Fruit fly (Drosophila melanogaster): ENCODE data around the gene Alms1a.

Alms1a gene

DNA sequence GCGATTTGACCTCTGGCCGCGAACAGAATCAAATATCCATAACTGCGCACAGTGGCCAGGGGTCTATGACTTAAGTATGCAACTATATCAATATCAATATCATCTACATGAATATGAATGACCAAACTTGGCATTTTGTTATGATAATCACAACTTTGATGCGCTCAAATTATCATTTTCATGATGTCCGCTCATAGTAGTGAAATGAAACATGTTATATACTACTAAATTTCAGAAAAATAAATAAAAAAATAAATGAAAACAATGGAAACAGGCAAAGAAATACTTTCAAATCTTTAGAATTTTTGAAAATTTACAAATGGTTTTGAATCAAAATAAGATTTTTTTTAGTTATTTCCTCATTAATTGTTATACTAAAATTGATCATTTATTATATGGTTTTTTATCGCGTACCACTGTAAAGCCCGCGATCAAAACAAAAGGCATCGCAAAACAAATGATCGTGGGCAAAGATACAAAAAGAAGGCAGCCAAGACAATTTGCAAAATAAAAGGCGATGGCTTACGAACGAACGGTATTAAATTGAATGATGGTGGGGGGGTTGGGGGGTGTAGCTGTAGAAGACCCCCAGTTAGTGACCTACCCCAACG lies 24.9 kb upstream of the Alms1a start:
- TF ChIP-seq Myc (optimal IDR thresholded peaks at IDR 0.05) = no peak
- TF ChIP-seq OdsH (GFP tag; optimal IDR thresholded peaks at IDR 0.05) = no peak
- peak; percentile 47 for TF ChIP-seq psq (GFP tag; optimal IDR thresholded peaks at IDR 0.05)

DNA sequence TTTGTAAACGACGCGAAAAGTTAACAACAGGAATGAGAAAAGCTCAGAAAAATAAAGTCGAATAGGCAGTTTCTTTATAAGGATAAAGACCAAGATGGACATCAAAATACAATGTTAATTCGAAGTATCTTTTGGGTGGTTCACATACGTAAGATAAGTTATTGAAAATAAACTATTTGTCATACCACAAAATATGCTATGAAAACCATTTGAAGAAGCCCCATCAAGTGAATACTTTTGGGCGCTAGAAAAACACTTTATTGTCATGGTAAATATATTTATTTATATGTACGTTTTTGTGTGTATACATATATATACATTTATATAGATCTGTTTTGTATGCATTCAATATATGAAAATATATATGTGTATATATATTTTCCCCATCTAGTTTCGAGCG lies 22.1 kb upstream of the Alms1a start:
- peak; percentile 39 for TF ChIP-seq N (GFP tag; optimal IDR thresholded peaks at IDR 0.05)
- TF ChIP-seq HLH106 (tag; optimal IDR thresholded peaks at IDR 0.05) = no peak
- no peak for TF ChIP-seq rgr (GFP tag; optimal IDR thresholded peaks at IDR 0.05)
- peak; percentile 76 for TF ChIP-seq Myc (optimal IDR thresholded peaks at IDR 0.05)
- TF ChIP-seq psq (GFP tag; optimal IDR thresholded peaks at IDR 0.05) = no peak

DNA sequence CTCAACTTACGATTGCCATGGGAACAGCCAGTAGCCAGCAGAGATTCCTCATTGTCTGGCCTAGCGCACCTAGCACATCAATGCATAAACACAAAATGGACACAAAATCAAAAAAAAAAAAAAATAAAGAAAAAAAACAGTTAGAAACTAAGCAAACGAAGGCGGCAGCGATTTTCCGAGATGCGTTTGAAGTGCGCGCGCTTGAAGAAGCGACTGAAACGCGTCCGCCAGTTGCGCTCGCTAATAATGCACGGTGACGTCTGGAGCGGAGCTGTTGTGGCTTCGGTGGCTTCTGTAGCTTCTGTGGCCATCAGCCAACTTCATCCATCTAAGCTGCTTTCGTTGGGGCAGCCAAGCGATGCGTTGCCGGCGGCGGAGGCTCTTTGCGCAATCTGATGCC lies 18.6 kb upstream of the Alms1a start, which contains the start of gene CG15473:
CG15473 (minus strand) TSS at position 101 of the 400 bp plus-strand sequence.
- no peak for TF ChIP-seq Hr78 (GFP tag; optimal IDR thresholded peaks at IDR 0.05)
- no peak for TF ChIP-seq sv (GFP tag; optimal IDR thresholded peaks at IDR 0.05)
- TF ChIP-seq psq (GFP tag; optimal IDR thresholded peaks at IDR 0.05) = no peak
- TF ChIP-seq lola (GFP tag; optimal IDR thresholded peaks at IDR 0.05) = no peak
- TF ChIP-seq Dif (GFP tag; optimal IDR thresholded peaks at IDR 0.05; ENCODE audit: partially characterized antibody) = no peak

DNA sequence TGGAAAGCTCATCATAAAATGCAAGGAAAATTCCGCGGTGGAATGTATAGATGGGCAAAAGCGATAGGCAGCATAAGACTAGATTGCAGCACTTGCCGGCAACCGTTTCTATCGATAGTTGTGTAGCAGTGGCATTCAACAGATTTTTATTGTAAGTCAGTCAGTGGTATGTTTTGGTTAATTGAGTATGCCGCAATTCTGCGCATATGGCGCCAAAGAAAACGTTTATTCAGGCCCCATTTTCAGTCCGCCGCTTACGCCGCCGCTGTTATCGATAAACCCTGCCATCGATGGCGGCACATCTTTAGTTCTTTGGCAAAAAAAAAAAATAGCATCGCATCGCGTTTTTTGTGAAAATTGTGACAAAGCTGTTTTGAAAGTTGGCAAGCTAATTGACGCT lies 13.9 kb upstream of the Alms1a start, which contains the start of the genes Cbp80 and Torsin:
Cbp80 (plus strand) TSS at position 265 of the 400 bp plus-strand sequence.
Torsin (minus strand) TSS at position 282 of the 400 bp plus-strand sequence.
- TF ChIP-seq Vsx2 (GFP tag; optimal IDR thresholded peaks at IDR 0.05; ENCODE audit: partially characterized antibody) (no peak), rgr (GFP tag; optimal IDR thresholded peaks at IDR 0.05) (peak; percentile 54)

DNA sequence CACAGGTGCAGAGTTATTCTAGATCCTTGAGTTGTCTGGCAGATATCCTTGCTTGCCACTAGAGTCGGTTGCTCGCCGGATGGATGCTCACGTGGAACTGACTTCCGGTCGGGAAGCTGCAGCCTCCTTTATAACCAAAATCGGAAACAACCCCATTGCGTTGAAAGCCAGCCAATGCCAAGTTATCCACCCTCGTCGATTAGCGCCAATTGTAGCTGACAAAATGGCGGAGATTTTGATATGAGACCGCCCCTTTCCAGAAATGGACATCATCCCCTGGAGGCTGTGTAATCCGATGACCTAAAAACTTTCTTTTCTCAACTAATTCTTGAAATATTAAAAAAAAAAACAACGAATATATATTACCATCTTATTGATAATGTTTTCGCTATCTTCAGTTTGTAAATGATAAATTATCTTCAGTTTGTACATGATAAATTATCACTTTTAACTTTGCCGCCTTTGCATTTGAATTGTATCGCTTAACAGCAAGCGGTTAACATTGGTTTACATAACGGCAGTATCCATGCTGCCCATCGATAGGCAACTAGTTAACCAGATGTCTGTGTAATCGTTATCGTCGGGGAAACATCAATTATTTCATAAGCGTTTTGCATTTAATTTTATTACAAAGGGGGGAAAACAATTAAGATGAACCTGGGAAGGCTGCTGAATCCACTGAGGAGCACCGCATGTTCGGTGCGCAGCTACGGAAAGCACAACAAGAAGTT lies 11.7 kb upstream of the Alms1a start, which contains the start of the genes HLH4C and mRpL30:
HLH4C (minus strand) TSS at position 99 of the 731 bp plus-strand sequence.
mRpL30 (plus strand) TSS at position 556 of the 731 bp plus-strand sequence.
- no peak for TF ChIP-seq ey (GFP tag; optimal IDR thresholded peaks at IDR 0.05)
- TF ChIP-seq OdsH (GFP tag; optimal IDR thresholded peaks at IDR 0.05) = no peak
- TF ChIP-seq tai (GFP tag; optimal IDR thresholded peaks at IDR 0.05) = no peak
- TF ChIP-seq Hr78 (GFP tag; optimal IDR thresholded peaks at IDR 0.05) = no peak
- no peak for TF ChIP-seq usp (GFP tag; optimal IDR thresholded peaks at IDR 0.05)
- no peak for TF ChIP-seq Hr83 (GFP tag; optimal IDR thresholded peaks at IDR 0.05; ENCODE audit: poor library complexity, severe bottlenecking)
- TF ChIP-seq dl (GFP tag; optimal IDR thresholded peaks at IDR 0.05; ENCODE audit: insufficient read depth in 1 of 2, partially characterized antibody in 2 of 2) = no peak
- no peak for TF ChIP-seq Dif (GFP tag; optimal IDR thresholded peaks at IDR 0.05; ENCODE audit: partially characterized antibody)
- TF ChIP-seq Mio (GFP tag; optimal IDR thresholded peaks at IDR 0.05) = no peak
- TF ChIP-seq Hnf4 (GFP tag; optimal IDR thresholded peaks at IDR 0.05) = no peak

DNA sequence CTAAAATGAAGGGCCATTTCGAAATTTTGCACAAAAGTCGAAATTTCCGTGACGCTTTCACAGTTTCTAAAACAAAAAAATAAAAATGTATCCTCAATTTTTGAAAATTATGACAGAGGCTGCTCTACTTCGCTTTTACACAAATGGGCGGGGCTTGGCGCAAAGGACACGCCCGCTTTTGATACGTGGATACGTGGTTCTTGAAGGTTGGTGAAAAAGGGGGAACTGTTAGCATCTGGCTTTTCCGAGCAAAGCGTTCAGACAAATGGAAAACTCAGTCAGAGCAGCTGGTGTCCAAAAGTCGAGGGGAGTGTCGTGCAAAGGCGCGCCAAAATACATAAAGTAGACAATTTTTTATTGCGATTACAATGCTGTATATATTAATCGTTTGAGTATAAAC lies 9.0 kb upstream of the Alms1a start, which contains the start of gene CG3062:
CG3062 (minus strand) TSS at position 101 of the 400 bp plus-strand sequence.
- TF ChIP-seq CG32264 (GFP tag; optimal IDR thresholded peaks at IDR 0.05) (no peak), Mio (GFP tag; optimal IDR thresholded peaks at IDR 0.05) (no peak), br (GFP tag; optimal IDR thresholded peaks at IDR 0.05) (no peak), HLH106 (tag; optimal IDR thresholded peaks at IDR 0.05) (no peak), dmrt93B (GFP tag; optimal IDR thresholded peaks at IDR 0.05) (no peak), CG9705 (GFP tag; optimal IDR thresholded peaks at IDR 0.05) (no peak), Jra (GFP tag; optimal IDR thresholded peaks at IDR 0.05) (no peak), foxo (GFP tag; optimal IDR thresholded peaks at IDR 0.05) (no peak), Dfd (GFP tag; optimal IDR thresholded peaks at IDR 0.05) (no peak), Hnf4 (GFP tag; optimal IDR thresholded peaks at IDR 0.05) (no peak), GATAd (GFP tag; optimal IDR thresholded peaks at IDR 0.05) (no peak), pan (optimal IDR thresholded peaks at IDR 0.05) (no peak), dsf (GFP tag; optimal IDR thresholded peaks at IDR 0.05; ENCODE audit: borderline replicate concordance) (no peak), usp (GFP tag; optimal IDR thresholded peaks at IDR 0.05) (no peak), OdsH (GFP tag; optimal IDR thresholded peaks at IDR 0.05) (no peak), ey (GFP tag; optimal IDR thresholded peaks at IDR 0.05) (no peak), lola (GFP tag; optimal IDR thresholded peaks at IDR 0.05) (no peak)
